Worm (Caenorhabditis elegans): Measurements from ENCODE around the gene bath-39.

bath-39 gene

ce11 chrV:13417513-13417912 is 41.7 kb upstream of the bath-39 start, which contains the start of gene F53F1.6:
TSS of gene F53F1.6 (minus strand) at chrV:13417613.
- TF ChIP-seq hmg-4 (GFP tag; optimal IDR thresholded peaks at IDR 0.05): no peak
- TF ChIP-seq tbx-37 (GFP tag; conservative IDR thresholded peaks at IDR 0.05): no peak
- TF ChIP-seq aly-1 (tag; optimal IDR thresholded peaks at IDR 0.05): no peak
- TF ChIP-seq pes-1 (GFP tag; IDR thresholded peaks at IDR 0.05): no peak
- TF ChIP-seq tbx-11 (GFP tag; IDR thresholded peaks at IDR 0.05): no peak
- TF ChIP-seq ets-7 (tag; optimal IDR thresholded peaks at IDR 0.05): no peak
- TF ChIP-seq F13C5.2 (tag; optimal IDR thresholded peaks at IDR 0.05): no peak
- TF ChIP-seq ceh-13 (GFP tag; optimal IDR thresholded peaks at IDR 0.05): no peak
- no peak for TF ChIP-seq ama-1 (optimal IDR thresholded peaks at IDR 0.05)

ce11 chrV:13420640-13421039 is 38.6 kb upstream of the bath-39 start, which contains the start of gene srv-8:
TSS of gene srv-8 (minus strand) at chrV:13420740.
- TF ChIP-seq ceh-13 (GFP tag; optimal IDR thresholded peaks at IDR 0.05): no peak
- no peak for TF ChIP-seq flt-1 (GFP tag; IDR thresholded peaks at IDR 0.05)
- no peak for TF ChIP-seq hmg-4 (GFP tag; optimal IDR thresholded peaks at IDR 0.05)
- TF ChIP-seq aly-1 (tag; optimal IDR thresholded peaks at IDR 0.05): no peak
- no peak for TF ChIP-seq scrt-1 (GFP tag; IDR thresholded peaks at IDR 0.05)
- no peak for TF ChIP-seq pes-1 (GFP tag; IDR thresholded peaks at IDR 0.05)
- no peak for TF ChIP-seq F13C5.2 (tag; optimal IDR thresholded peaks at IDR 0.05)
- TF ChIP-seq sea-1 (GFP tag; conservative IDR thresholded peaks at IDR 0.05): no peak
- no peak for TF ChIP-seq ama-1 (optimal IDR thresholded peaks at IDR 0.05)
- TF ChIP-seq tbx-37 (GFP tag; conservative IDR thresholded peaks at IDR 0.05): no peak
- no peak for TF ChIP-seq tbx-11 (GFP tag; IDR thresholded peaks at IDR 0.05)
- TF ChIP-seq ets-7 (tag; optimal IDR thresholded peaks at IDR 0.05): no peak
- TF ChIP-seq hnd-1 (tag; optimal IDR thresholded peaks at IDR 0.05): no peak
- TF ChIP-seq ceh-36 (tag; optimal IDR thresholded peaks at IDR 0.05): no peak
- no peak for TF ChIP-seq tra-4 (tag; optimal IDR thresholded peaks at IDR 0.05)
- no peak for TF ChIP-seq B0310.2 (tag; optimal IDR thresholded peaks at IDR 0.05)
- TF ChIP-seq hmbx-1 (tag; optimal IDR thresholded peaks at IDR 0.05): no peak

- no peak for TF ChIP-seq ets-7 (tag; optimal IDR thresholded peaks at IDR 0.05)
- no peak for TF ChIP-seq B0310.2 (tag; optimal IDR thresholded peaks at IDR 0.05)
- TF ChIP-seq F13C5.2 (tag; optimal IDR thresholded peaks at IDR 0.05): no peak
- TF ChIP-seq scrt-1 (GFP tag; IDR thresholded peaks at IDR 0.05): no peak
- no peak for TF ChIP-seq pes-1 (GFP tag; IDR thresholded peaks at IDR 0.05)
- TF ChIP-seq aly-1 (tag; optimal IDR thresholded peaks at IDR 0.05): no peak
- TF ChIP-seq tbx-37 (GFP tag; conservative IDR thresholded peaks at IDR 0.05): no peak
- no peak for TF ChIP-seq hmbx-1 (tag; optimal IDR thresholded peaks at IDR 0.05)
- no peak for TF ChIP-seq hnd-1 (tag; optimal IDR thresholded peaks at IDR 0.05)
- TF ChIP-seq ceh-13 (GFP tag; optimal IDR thresholded peaks at IDR 0.05): no peak
- no peak for TF ChIP-seq hmg-4 (GFP tag; optimal IDR thresholded peaks at IDR 0.05)
- TF ChIP-seq flt-1 (GFP tag; IDR thresholded peaks at IDR 0.05): no peak
- TF ChIP-seq tra-4 (tag; optimal IDR thresholded peaks at IDR 0.05): no peak
- no peak for TF ChIP-seq ceh-36 (tag; optimal IDR thresholded peaks at IDR 0.05)
- TF ChIP-seq sea-1 (GFP tag; conservative IDR thresholded peaks at IDR 0.05): no peak
- no peak for TF ChIP-seq tbx-11 (GFP tag; IDR thresholded peaks at IDR 0.05)
- TF ChIP-seq ama-1 (optimal IDR thresholded peaks at IDR 0.05): no peak
Observed at ce11 chrV:13421697-13422096, 37.6 kb upstream of the bath-39 start.

ce11 chrV:13423045-13423444 is 36.2 kb upstream of the bath-39 start, which contains the start of gene srv-9:
TSS of gene srv-9 (minus strand) at chrV:13423145.
- TF ChIP-seq F13C5.2 (tag; optimal IDR thresholded peaks at IDR 0.05): no peak
- TF ChIP-seq hmbx-1 (tag; optimal IDR thresholded peaks at IDR 0.05): no peak
- TF ChIP-seq pes-1 (GFP tag; IDR thresholded peaks at IDR 0.05): no peak
- no peak for TF ChIP-seq sea-1 (GFP tag; conservative IDR thresholded peaks at IDR 0.05)
- no peak for TF ChIP-seq tbx-11 (GFP tag; IDR thresholded peaks at IDR 0.05)
- TF ChIP-seq tbx-37 (GFP tag; conservative IDR thresholded peaks at IDR 0.05): no peak
- TF ChIP-seq tra-4 (tag; optimal IDR thresholded peaks at IDR 0.05): no peak
- TF ChIP-seq hmg-4 (GFP tag; optimal IDR thresholded peaks at IDR 0.05): no peak
- no peak for TF ChIP-seq flt-1 (GFP tag; IDR thresholded peaks at IDR 0.05)
- no peak for TF ChIP-seq scrt-1 (GFP tag; IDR thresholded peaks at IDR 0.05)
- no peak for TF ChIP-seq aly-1 (tag; optimal IDR thresholded peaks at IDR 0.05)
- no peak for TF ChIP-seq ceh-36 (tag; optimal IDR thresholded peaks at IDR 0.05)
- no peak for TF ChIP-seq ets-7 (tag; optimal IDR thresholded peaks at IDR 0.05)
- no peak for TF ChIP-seq B0310.2 (tag; optimal IDR thresholded peaks at IDR 0.05)
- no peak for TF ChIP-seq ceh-13 (GFP tag; optimal IDR thresholded peaks at IDR 0.05)
- TF ChIP-seq ama-1 (optimal IDR thresholded peaks at IDR 0.05): no peak

- TF ChIP-seq tra-4 (tag; optimal IDR thresholded peaks at IDR 0.05) (no peak), ama-1 (optimal IDR thresholded peaks at IDR 0.05) (no peak), tbx-11 (GFP tag; IDR thresholded peaks at IDR 0.05) (no peak), ceh-36 (tag; optimal IDR thresholded peaks at IDR 0.05) (no peak), flt-1 (GFP tag; IDR thresholded peaks at IDR 0.05) (no peak), sea-1 (GFP tag; conservative IDR thresholded peaks at IDR 0.05) (no peak), hmg-4 (GFP tag; optimal IDR thresholded peaks at IDR 0.05) (no peak)
Observed at ce11 chrV:13423608-13424007, 35.7 kb upstream of the bath-39 start, which contains the start of gene srv-10. TSS of gene srv-10 (plus strand) at chrV:13423908.

- no peak for TF ChIP-seq ama-1 (optimal IDR thresholded peaks at IDR 0.05)
- no peak for TF ChIP-seq ets-7 (tag; optimal IDR thresholded peaks at IDR 0.05)
- no peak for TF ChIP-seq hmbx-1 (tag; optimal IDR thresholded peaks at IDR 0.05)
- TF ChIP-seq tra-4 (tag; optimal IDR thresholded peaks at IDR 0.05): no peak
- no peak for TF ChIP-seq ceh-36 (tag; optimal IDR thresholded peaks at IDR 0.05)
Observed at ce11 chrV:13426764-13427163, 32.5 kb upstream of the bath-39 start, which contains the start of gene srd-18. TSS of gene srd-18 (minus strand) at chrV:13426864.

ce11 chrV:13427378-13427777 is 31.9 kb upstream of the bath-39 start:
- TF ChIP-seq scrt-1 (GFP tag; IDR thresholded peaks at IDR 0.05): no peak
- no peak for TF ChIP-seq ets-7 (tag; optimal IDR thresholded peaks at IDR 0.05)
- no peak for TF ChIP-seq hmbx-1 (tag; optimal IDR thresholded peaks at IDR 0.05)
- TF ChIP-seq F13C5.2 (tag; optimal IDR thresholded peaks at IDR 0.05): no peak
- TF ChIP-seq tbx-11 (GFP tag; IDR thresholded peaks at IDR 0.05): no peak
- no peak for TF ChIP-seq flt-1 (GFP tag; IDR thresholded peaks at IDR 0.05)
- TF ChIP-seq hnd-1 (tag; optimal IDR thresholded peaks at IDR 0.05): no peak
- no peak for TF ChIP-seq ceh-13 (GFP tag; optimal IDR thresholded peaks at IDR 0.05)
- no peak for TF ChIP-seq aly-1 (tag; optimal IDR thresholded peaks at IDR 0.05)
- TF ChIP-seq tra-4 (tag; optimal IDR thresholded peaks at IDR 0.05): no peak
- TF ChIP-seq tbx-37 (GFP tag; conservative IDR thresholded peaks at IDR 0.05): no peak

Measured in whole organism, early embryonic.